Fruit fly (Drosophila melanogaster) whole organism, embryonic: ENCODE measurements around the gene Abl.

Source experiments
- ATbp ChIP-seq: fragments of 200-800 bp; sonication (Bioruptor generic); optimal IDR thresholded peaks from 2 replicates; lab custom pipeline; 2017; ENCODE audit warnings: missing biosample characterization, mild to moderate bottlenecking, missing genetic modification characterization, missing genetic modification reagents
- Abd-B ChIP-seq: fragments of 200-800 bp; sonication (Bioruptor generic); optimal IDR thresholded peaks from 2 replicates; lab custom pipeline; 2018; ENCODE audit warnings: missing biosample characterization, mild to moderate bottlenecking, missing genetic modification characterization, moderate library complexity
- Bgb ChIP-seq: fragments of 200-800 bp; sonication (Bioruptor generic); IDR thresholded peaks from 2 replicates; pipeline ENCODE4 v1.3.6; 2022; ENCODE audit warnings: missing biosample characterization, missing genetic modification characterization; ENCODE audit not compliant: partially characterized antibody
- CG11504 ChIP-seq: fragments of 200-800 bp; sonication (Bioruptor generic); optimal IDR thresholded peaks from 3 replicates; lab custom pipeline; 2019; ENCODE audit warnings: missing biosample characterization, mild to moderate bottlenecking, missing genetic modification characterization, moderate library complexity
- CG12391 ChIP-seq: fragments of 200-800 bp; sonication (Bioruptor generic); optimal IDR thresholded peaks from 3 replicates; lab custom pipeline; 2018; ENCODE audit warnings: missing biosample characterization, mild to moderate bottlenecking, missing genetic modification characterization, moderate library complexity
- CG12744 ChIP-seq: fragments of 200-800 bp; sonication (Bioruptor generic); optimal IDR thresholded peaks from 2 replicates; lab custom pipeline; 2016; ENCODE audit warnings: missing biosample characterization, missing genetic modification characterization
- CG15073 ChIP-seq: fragments of 200-800 bp; sonication (Bioruptor generic); optimal IDR thresholded peaks from 2 replicates; lab custom pipeline; 2016; ENCODE audit warnings: missing biosample characterization, missing genetic modification characterization
- CG1603 ChIP-seq: fragments of 200-800 bp; sonication (Bioruptor generic); optimal IDR thresholded peaks from 2 replicates; lab custom pipeline; 2019; ENCODE audit warnings: missing biosample characterization, mild to moderate bottlenecking, missing genetic modification characterization, moderate library complexity
- CG2678 ChIP-seq: fragments of 200-800 bp; sonication (Bioruptor generic); optimal IDR thresholded peaks from 3 replicates; lab custom pipeline; 2019; ENCODE audit warnings: missing biosample characterization, mild to moderate bottlenecking, missing genetic modification characterization, moderate library complexity
- CG30403 ChIP-seq: fragments of 200-800 bp; sonication (Bioruptor generic); optimal IDR thresholded peaks from 3 replicates; lab custom pipeline; 2016; ENCODE audit warnings: missing biosample characterization, missing genetic modification characterization
- CG3281 ChIP-seq: fragments of 200-800 bp; sonication (Bioruptor generic); optimal IDR thresholded peaks from 3 replicates; lab custom pipeline; 2017; ENCODE audit warnings: missing biosample characterization, mild to moderate bottlenecking, missing genetic modification characterization
- CG3726 ChIP-seq: fragments of 200-800 bp; sonication (Bioruptor generic); IDR thresholded peaks from 3 replicates; pipeline ENCODE4, ENCODE4 v1.3.6; 2022; ENCODE audit warnings: missing biosample characterization, missing genetic modification characterization
- CG43689 ChIP-seq: fragments of 200-800 bp; sonication (Bioruptor generic); IDR thresholded peaks from 2 replicates; pipeline ENCODE4 v1.3.6; 2022; ENCODE audit warnings: missing biosample characterization, missing genetic modification characterization
- CG6175 ChIP-seq: fragments of 200-800 bp; sonication (Bioruptor generic); IDR thresholded peaks from 3 replicates; pipeline ENCODE4 v1.3.6; 2022; ENCODE audit warnings: missing biosample characterization, missing genetic modification characterization
- CG6683 ChIP-seq: fragments of 200-800 bp; sonication (Bioruptor generic); optimal IDR thresholded peaks from 2 replicates; lab custom pipeline; 2017; ENCODE audit warnings: missing biosample characterization, mild to moderate bottlenecking, missing genetic modification characterization, missing genetic modification reagents
- CG6765 ChIP-seq: fragments of 200-800 bp; sonication (Bioruptor generic); optimal IDR thresholded peaks from 3 replicates; lab custom pipeline; 2017; ENCODE audit warnings: missing biosample characterization, mild to moderate bottlenecking, missing genetic modification characterization
- CG6791 ChIP-seq: fragments of 200-800 bp; sonication (Bioruptor generic); IDR thresholded peaks from 3 replicates; pipeline ENCODE4 v1.3.6; 2022; ENCODE audit warnings: missing biosample characterization, missing genetic modification characterization; ENCODE audit not compliant: partially characterized antibody
- CG7271 ChIP-seq: fragments of 200-800 bp; sonication (Bioruptor generic); optimal IDR thresholded peaks from 2 replicates; lab custom pipeline; 2018; ENCODE audit warnings: missing biosample characterization, mild to moderate bottlenecking, missing genetic modification characterization, moderate library complexity
- CG9876 ChIP-seq: fragments of 200-800 bp; sonication (Bioruptor generic); optimal IDR thresholded peaks from 2 replicates; lab custom pipeline; 2016; ENCODE audit warnings: missing biosample characterization, missing genetic modification characterization
- CkIIα-i1 ChIP-seq: fragments of 200-800 bp; sonication (Bioruptor generic); IDR thresholded peaks from 2 replicates; pipeline ENCODE4 v1.3.6; 2022; ENCODE audit warnings: missing biosample characterization, missing genetic modification characterization
- Dfd ChIP-seq, 2 experiments: fragments of >200 bp; optimal IDR thresholded peaks; 2 replicates each; lab custom pipeline; 2017; ENCODE audit warnings: missing biosample characterization in 2 of 2, missing genetic modification characterization in 2 of 2
- Fer2 ChIP-seq: fragments of 200-800 bp; sonication (Bioruptor generic); optimal IDR thresholded peaks from 2 replicates; lab custom pipeline; 2018; ENCODE audit warnings: missing biosample characterization, mild to moderate bottlenecking, missing genetic modification characterization, moderate library complexity
- Fer3 ChIP-seq: fragments of 200-800 bp; sonication (Bioruptor generic); optimal IDR thresholded peaks from 2 replicates; lab custom pipeline; 2018; ENCODE audit warnings: missing biosample characterization, mild to moderate bottlenecking, missing genetic modification characterization, moderate library complexity
- Gsc ChIP-seq: fragments of 200-800 bp; sonication (Bioruptor generic); IDR thresholded peaks from 2 replicates; pipeline ENCODE4 v1.3.6; 2022; ENCODE audit warnings: missing biosample characterization, missing genetic modification characterization
- HLH3B ChIP-seq: fragments of 200-800 bp; sonication (Bioruptor generic); IDR thresholded peaks from 2 replicates; pipeline ENCODE4 v1.3.6; 2022; ENCODE audit warnings: missing biosample characterization, missing genetic modification characterization
- HLH54F ChIP-seq: fragments of 200-800 bp; sonication (Bioruptor generic); optimal IDR thresholded peaks from 3 replicates; lab custom pipeline; 2016; ENCODE audit warnings: missing biosample characterization, missing genetic modification characterization
- HmgD ChIP-seq: fragments of 200-800 bp; sonication (Bioruptor generic); optimal IDR thresholded peaks from 3 replicates; lab custom pipeline; 2016; ENCODE audit warnings: missing biosample characterization, missing genetic modification characterization
- HmgZ ChIP-seq: fragments of 200-800 bp; sonication (Bioruptor generic); optimal IDR thresholded peaks from 2 replicates; lab custom pipeline; 2018; ENCODE audit warnings: missing biosample characterization, mild to moderate bottlenecking, missing genetic modification characterization
- Meics ChIP-seq: fragments of 200-800 bp; sonication (Bioruptor generic); optimal IDR thresholded peaks from 2 replicates; lab custom pipeline; 2017; ENCODE audit warnings: missing biosample characterization, mild to moderate bottlenecking, missing genetic modification characterization
- Pdp1 ChIP-seq, 2 experiments: fragments of 200-800 bp; sonication (Bioruptor generic); optimal IDR thresholded peaks; 3 replicates each; lab custom pipeline; 2016; ENCODE audit warnings: missing biosample characterization in 2 of 2, missing genetic modification characterization in 2 of 2, mild to moderate bottlenecking in 1 of 2, moderate library complexity in 1 of 2
- TFAM ChIP-seq: fragments of 200-800 bp; sonication (Bioruptor generic); optimal IDR thresholded peaks from 2 replicates; lab custom pipeline; 2017; ENCODE audit warnings: missing biosample characterization, missing genetic modification characterization, inconsistent platforms
- Taf1 ChIP-seq: fragments of 200-800 bp; sonication (Bioruptor generic); IDR thresholded peaks from 2 replicates; pipeline ENCODE4 v1.3.6; 2022; ENCODE audit warnings: missing biosample characterization, missing genetic modification characterization
- bsh ChIP-seq, 2 experiments: fragments of 200-800 bp; sonication (Bioruptor generic); optimal IDR thresholded peaks; 2 replicates each; lab custom pipeline; 2017 to 2018; ENCODE audit warnings: mild to moderate bottlenecking in 2 of 2, missing biosample characterization in 2 of 2, missing genetic modification characterization in 2 of 2, moderate library complexity in 1 of 2
- cad ChIP-seq: fragments of >200 bp; optimal IDR thresholded peaks from 2 replicates; lab custom pipeline; 2017; ENCODE audit warnings: missing biosample characterization, missing genetic modification characterization
- cato ChIP-seq: fragments of 200-800 bp; sonication (Bioruptor generic); optimal IDR thresholded peaks from 2 replicates; lab custom pipeline; 2016; ENCODE audit warnings: missing biosample characterization, missing genetic modification characterization, borderline replicate concordance
- jigr1 ChIP-seq: fragments of 200-800 bp; sonication (Bioruptor generic); IDR thresholded peaks from 3 replicates; pipeline ENCODE4 v1.3.6; 2022; ENCODE audit warnings: missing biosample characterization, missing genetic modification characterization
- kah ChIP-seq: fragments of 200-800 bp; sonication (Bioruptor generic); optimal IDR thresholded peaks from 2 replicates; lab custom pipeline; 2018; ENCODE audit warnings: missing biosample characterization, mild to moderate bottlenecking, missing genetic modification characterization
- kni ChIP-seq: fragments of 200-800 bp; sonication (Bioruptor generic); optimal IDR thresholded peaks from 3 replicates; lab custom pipeline; 2017; ENCODE audit warnings: mild to moderate bottlenecking, missing biosample characterization, missing genetic modification reagents, missing genetic modification characterization
- p53 ChIP-seq: fragments of 200-800 bp; sonication (Bioruptor generic); optimal IDR thresholded peaks from 2 replicates; lab custom pipeline; 2016; ENCODE audit warnings: missing biosample characterization, missing genetic modification characterization
- phol ChIP-seq: fragments of 200-800 bp; sonication (Bioruptor generic); optimal IDR thresholded peaks from 3 replicates; lab custom pipeline; 2018; ENCODE audit warnings: missing biosample characterization, mild to moderate bottlenecking, missing genetic modification characterization, moderate library complexity
- ro ChIP-seq: fragments of 200-800 bp; sonication (Bioruptor generic); IDR thresholded peaks from 2 replicates; pipeline ENCODE4 v1.3.6; 2022; ENCODE audit warnings: missing biosample characterization, missing genetic modification characterization
- scrt ChIP-seq: fragments of 200-800 bp; sonication (Bioruptor generic); optimal IDR thresholded peaks from 2 replicates; lab custom pipeline; 2018; ENCODE audit warnings: missing biosample characterization, mild to moderate bottlenecking, missing genetic modification characterization, moderate library complexity
- shn ChIP-seq: fragments of 200-800 bp; sonication (Bioruptor generic); optimal IDR thresholded peaks from 3 replicates; lab custom pipeline; 2016; ENCODE audit warnings: missing biosample characterization, missing genetic modification characterization
- slp2 ChIP-seq: fragments of 200-800 bp; sonication (Bioruptor generic); optimal IDR thresholded peaks from 2 replicates; lab custom pipeline; 2016; ENCODE audit warnings: missing biosample characterization, missing genetic modification characterization
- so ChIP-seq: fragments of 200-800 bp; sonication (Bioruptor generic); IDR thresholded peaks from 3 replicates; pipeline ENCODE4 v1.3.6; 2022; ENCODE audit warnings: missing biosample characterization, missing genetic modification characterization
- sqz ChIP-seq: fragments of 200-800 bp; sonication (Bioruptor generic); optimal IDR thresholded peaks from 3 replicates; lab custom pipeline; 2018; ENCODE audit warnings: missing biosample characterization, mild to moderate bottlenecking, missing genetic modification characterization
- stc ChIP-seq: fragments of 200-800 bp; sonication (Bioruptor generic); IDR thresholded peaks from 2 replicates; pipeline ENCODE4 v1.3.6; 2022; ENCODE audit warnings: missing biosample characterization, missing genetic modification characterization
- tio ChIP-seq: fragments of 200-800 bp; sonication (Bioruptor generic); optimal IDR thresholded peaks from 2 replicates; lab custom pipeline; 2017; ENCODE audit warnings: missing biosample characterization, missing genetic modification characterization, inconsistent platforms
- trh ChIP-seq: fragments of 200-800 bp; sonication (Bioruptor generic); optimal IDR thresholded peaks from 2 replicates; lab custom pipeline; 2016; ENCODE audit warnings: missing biosample characterization, missing genetic modification characterization
- zen2 ChIP-seq: fragments of 200-800 bp; sonication (Bioruptor generic); IDR thresholded peaks from 3 replicates; pipeline ENCODE4 v1.3.6; 2022; ENCODE audit warnings: missing biosample characterization, missing genetic modification characterization; ENCODE audit not compliant: partially characterized antibody

Abl gene

DNA sequence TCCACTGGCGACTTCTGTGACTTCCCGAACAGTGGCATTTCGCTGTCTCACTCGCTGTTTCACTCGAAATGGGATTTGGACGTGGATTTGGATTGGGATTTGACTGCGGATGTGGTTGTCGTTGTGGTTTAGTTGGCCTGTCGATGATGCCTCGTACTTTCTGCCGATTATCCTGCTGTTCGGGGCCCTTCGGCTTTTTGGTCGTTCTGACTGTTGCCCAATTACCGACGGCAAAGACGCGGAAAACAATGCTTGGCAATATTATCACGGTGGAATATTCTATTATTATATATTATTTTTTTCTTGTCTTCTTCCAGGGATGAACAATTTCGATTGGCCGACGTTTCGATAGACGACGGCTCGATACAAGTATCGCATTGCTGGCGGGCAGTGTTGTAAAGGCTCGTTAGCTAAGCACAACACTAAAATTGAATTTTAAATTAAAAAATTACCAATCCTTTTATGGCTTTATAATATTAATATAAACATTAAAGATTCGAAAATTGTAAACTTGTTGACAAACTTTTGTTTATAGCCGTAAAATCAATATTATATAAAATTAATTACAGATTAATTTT, 32.5 kb downstream of the Abl start, which contains the start of gene Mo25 (continued):
- TF ChIP-seq CG12744 (GFP tag; lab: Kevin White, UChicago) (no peak), sqz (GFP tag; lab: Kevin White, UChicago) (peak; percentile 82), Meics (peak; percentile 34), Fer2 (peak; percentile 10), p53 (no peak), TFAM (GFP tag; lab: Kevin White, UChicago) (no peak), shn (GFP tag; lab: Kevin White, UChicago) (no peak), CG2678 (no peak), kah (GFP tag; lab: Kevin White, UChicago) (no peak), CG6791 (GFP tag; lab: Robert Waterston, UW) (peak; percentile 76), CkIIα-i1 (no peak), CG6683 (GFP tag; lab: Kevin White, UChicago) (no peak), CG6175 (GFP tag; lab: Robert Waterston, UW) (no peak), phol (peak; percentile 40), CG9876 (GFP tag; lab: Kevin White, UChicago) (no peak), HLH3B (peak; percentile 32; the same call in 1 of the 2 replicates), CG1603 (tag; lab: Kevin White, UChicago) (peak; percentile 49), Taf1 (no peak), CG12391 (tag; lab: Kevin White, UChicago) (peak; percentile 69), Fer3 (tag; lab: Kevin White, UChicago) (peak; percentile 58), CG15073 (no peak), CG6765 (GFP tag; lab: Kevin White, UChicago) (no peak), HLH54F (GFP tag; lab: Kevin White, UChicago) (peak; percentile 13), Bgb (GFP tag; lab: Robert Waterston, UW) (peak; percentile 83), HmgZ (tag; lab: Kevin White, UChicago) (peak; percentile 73), scrt (GFP tag; lab: Kevin White, UChicago) (peak; percentile 14), Dfd (GFP tag; optimal IDR thresholded peaks at IDR 0.05; lab: Kevin White, UChicago) (no peak), CG43689 (no peak), Abd-B (peak; percentile 7), cad (GFP tag; lab: Kevin White, UChicago) (no peak), HmgD (no peak), Gsc (GFP tag; lab: Robert Waterston, UW) (no peak), CG7271 (no peak), zen2 (GFP tag; lab: Robert Waterston, UW) (peak; percentile 57; the same call in 2 of the 3 replicates), kni (no peak), ATbp (GFP tag; lab: Kevin White, UChicago) (no peak), CG3281 (GFP tag; lab: Kevin White, UChicago) (peak; percentile 11), tio (GFP tag; lab: Kevin White, UChicago) (no peak), CG11504 (tag; lab: Kevin White, UChicago) (no peak), ro (no peak), Pdp1 (GFP tag; optimal IDR thresholded peaks at IDR 0.05; lab: Kevin White, UChicago) (peak in 1 of 2 experiments; percentile 41), stc (no peak), jigr1 (no peak), trh (GFP tag; lab: Kevin White, UChicago) (no peak), slp2 (GFP tag; lab: Kevin White, UChicago) (no peak), CG30403 (GFP tag; lab: Kevin White, UChicago) (peak; percentile 56), cato (GFP tag; lab: Kevin White, UChicago) (no peak), so (no peak), bsh (GFP tag; optimal IDR thresholded peaks at IDR 0.05; lab: Kevin White, UChicago) (peak in 1 of 2 experiments; percentile 18), CG3726 (GFP tag; lab: Robert Waterston, UW) (no peak)
